Fruit fly (Drosophila melanogaster) whole organism: Measurements from ENCODE around the gene CG44362.

Experiments
- CG8478 ChIP-seq: fragments of >200 bp; optimal IDR thresholded peaks from 2 replicates; lab custom pipeline; 2018; ENCODE audit warnings: inconsistent platforms
- Dll ChIP-seq: fragments of >200 bp; optimal IDR thresholded peaks from 2 replicates; lab custom pipeline; 2017
- EcR ChIP-seq, 2 experiments: fragments of >200 bp; optimal IDR thresholded peaks; 2 replicates each; lab custom pipeline; 2017; ENCODE audit warnings: missing biosample characterization in 2 of 2, missing genetic modification characterization in 2 of 2, missing genetic modification reagents in 2 of 2
- pan ChIP-seq: fragments of >200 bp; optimal IDR thresholded peaks from 2 replicates; lab custom pipeline; 2017
- psq ChIP-seq: fragments of >200 bp; optimal IDR thresholded peaks from 2 replicates; lab custom pipeline; 2017
- usp ChIP-seq: fragments of >200 bp; optimal IDR thresholded peaks from 2 replicates; lab custom pipeline; 2017; ENCODE audit warnings: missing biosample characterization, missing genetic modification characterization, mixed read lengths

DNA sequence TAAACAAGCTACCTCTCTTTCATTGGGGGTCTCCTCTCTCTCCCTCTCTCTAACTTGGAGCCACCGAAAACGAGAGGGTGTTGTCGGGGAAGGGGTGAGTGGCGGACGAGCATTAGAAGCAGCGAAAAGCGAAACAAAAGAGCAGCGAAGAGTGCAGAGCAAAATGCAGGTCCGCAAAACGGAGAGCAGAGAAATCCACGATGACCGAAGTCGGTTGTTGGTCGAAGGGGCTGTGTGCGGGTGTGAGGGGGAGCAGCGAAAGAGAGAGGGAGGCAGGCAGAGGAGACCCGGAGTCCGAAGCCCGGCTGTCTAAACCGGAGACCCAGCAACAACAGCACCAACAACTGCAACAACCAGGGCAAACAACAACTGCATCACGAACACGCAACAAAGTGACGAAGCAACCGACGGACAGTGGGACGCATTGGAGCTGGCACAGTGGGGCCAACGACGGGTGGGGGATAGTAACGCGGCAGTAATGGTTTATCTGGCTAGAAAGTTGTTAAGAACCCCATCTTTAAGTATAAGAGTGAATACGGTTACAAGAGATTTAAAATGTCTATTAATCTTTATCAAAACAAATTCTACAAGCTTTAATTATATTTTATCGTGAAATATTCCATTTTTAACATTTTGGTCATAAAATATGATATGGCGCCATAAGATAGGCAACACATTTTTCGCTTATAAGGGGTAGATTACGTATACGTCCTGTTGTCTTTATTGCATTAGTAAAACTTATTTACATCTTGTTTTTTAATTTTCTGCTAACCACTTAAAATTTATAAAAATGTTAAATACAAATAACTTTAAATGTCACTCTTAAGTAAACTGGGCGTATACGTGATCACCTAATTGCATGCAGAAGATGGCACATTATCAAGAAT, 31.7 kb upstream of the CG44362 start:
- TF ChIP-seq CG8478 (lab: Kevin White, UChicago) = no peak
- TF ChIP-seq EcR (GFP tag; optimal IDR thresholded peaks at IDR 0.05; lab: Kevin White, UChicago) = peak in 1 of 2 experiments; percentile 59
- no peak for TF ChIP-seq psq (lab: Kevin White, UChicago)
- peak; percentile 60 for TF ChIP-seq Dll (lab: Kevin White, UChicago)
- TF ChIP-seq usp = no peak
- TF ChIP-seq pan (lab: Kevin White, UChicago) = no peak
